Worm (Caenorhabditis elegans) whole organism, L3 larva: Measurements from ENCODE around the gene swsn-4.

Source experiments
- R02D3.7 ChIP-seq: fragments of 150-350 bp; optimal IDR thresholded peaks from 2 replicates; lab custom pipeline; 2014; ENCODE audit warnings: missing biosample characterization, missing genetic modification characterization
- ZK546.5 ChIP-seq: sonication (generic microtip); optimal IDR thresholded peaks from 2 replicates; lab custom pipeline; 2017; ENCODE audit warnings: missing biosample characterization, missing genetic modification characterization
- aly-2 ChIP-seq: fragments of 150-350 bp; optimal IDR thresholded peaks from 2 replicates; lab custom pipeline; 2014; ENCODE audit warnings: missing biosample characterization, missing genetic modification characterization
- ama-1 ChIP-seq: fragments of 150-350 bp; optimal IDR thresholded peaks from 2 replicates; lab custom pipeline; 2018
- ceh-16 ChIP-seq: sonication (generic microtip); optimal IDR thresholded peaks from 2 replicates; lab custom pipeline; 2017; ENCODE audit warnings: missing biosample characterization, missing genetic modification characterization
- ceh-28 ChIP-seq: fragments of 150-350 bp; optimal IDR thresholded peaks from 2 replicates; lab custom pipeline; 2014; ENCODE audit warnings: missing biosample characterization, missing genetic modification reagents, missing genetic modification characterization
- ceh-82 ChIP-seq: fragments of 150-350 bp; optimal IDR thresholded peaks from 2 replicates; lab custom pipeline; 2014; ENCODE audit warnings: missing biosample characterization, missing genetic modification characterization
- ceh-9 ChIP-seq: sonication (generic microtip); optimal IDR thresholded peaks from 2 replicates; lab custom pipeline; 2018; ENCODE audit warnings: missing biosample characterization, missing genetic modification characterization
- daf-12 ChIP-seq: fragments of 150-350 bp; optimal IDR thresholded peaks from 2 replicates; lab custom pipeline; 2014; ENCODE audit warnings: missing biosample characterization, missing genetic modification reagents, missing genetic modification characterization
- egl-27 ChIP-seq: sonication (generic microtip); optimal IDR thresholded peaks from 4 replicates; lab custom pipeline; 2017; ENCODE audit warnings: missing biosample characterization, missing genetic modification reagents, missing genetic modification characterization
- egl-5 ChIP-seq: fragments of 150-350 bp; optimal IDR thresholded peaks from 2 replicates; lab custom pipeline; 2017; ENCODE audit warnings: missing biosample characterization, missing genetic modification reagents, missing genetic modification characterization, inconsistent platforms
- elt-1 ChIP-seq: fragments of 150-350 bp; optimal IDR thresholded peaks from 2 replicates; lab custom pipeline; 2014; ENCODE audit warnings: missing biosample characterization, missing genetic modification characterization
- elt-2 ChIP-seq: sonication (generic microtip); optimal IDR thresholded peaks from 2 replicates; lab custom pipeline; 2016; ENCODE audit warnings: missing genetic modification reagents, mild to moderate bottlenecking, missing genetic modification characterization, missing compliant biosample characterization
- elt-3 ChIP-seq, 3 experiments: fragments of 150-350 bp in 1 of 3; sonication (generic microtip) in 2 of 3; optimal IDR thresholded peaks; 2 replicates in 2 of 3; 4 replicates in 1 of 3; lab custom pipeline; 2014 to 2017; ENCODE audit warnings: missing biosample characterization in 3 of 3, missing genetic modification characterization in 3 of 3
- eor-1 ChIP-seq, 2 experiments: fragments of 150-350 bp; optimal IDR thresholded peaks; 2 replicates each; lab custom pipeline; 2014 to 2018; ENCODE audit warnings: missing biosample characterization in 2 of 2, missing genetic modification characterization in 2 of 2
- fkh-10 ChIP-seq: sonication (generic microtip); optimal IDR thresholded peaks from 2 replicates; lab custom pipeline; 2017; ENCODE audit warnings: missing biosample characterization, missing genetic modification reagents, missing genetic modification characterization
- fkh-2 ChIP-seq: fragments of 150-350 bp; optimal IDR thresholded peaks from 2 replicates; lab custom pipeline; 2014; ENCODE audit warnings: missing biosample characterization, missing genetic modification reagents, missing genetic modification characterization
- hmg-11 ChIP-seq: sonication (generic microtip); optimal IDR thresholded peaks from 2 replicates; lab custom pipeline; 2016; ENCODE audit warnings: missing genetic modification characterization, missing compliant biosample characterization
- jun-1 ChIP-seq: fragments of 150-350 bp; optimal IDR thresholded peaks from 2 replicates; lab custom pipeline; 2014; ENCODE audit warnings: missing biosample characterization, missing genetic modification reagents, missing genetic modification characterization
- lin-39 ChIP-seq: fragments of 150-350 bp; optimal IDR thresholded peaks from 2 replicates; lab custom pipeline; 2018; ENCODE audit warnings: missing biosample characterization, missing genetic modification reagents, missing genetic modification characterization
- lsy-12 ChIP-seq: sonication (generic microtip); optimal IDR thresholded peaks from 2 replicates; lab custom pipeline; 2016; ENCODE audit warnings: mild to moderate bottlenecking, missing genetic modification characterization, missing compliant biosample characterization
- mdl-1 ChIP-seq: fragments of 150-350 bp; optimal IDR thresholded peaks from 2 replicates; lab custom pipeline; 2014; ENCODE audit warnings: missing biosample characterization, missing genetic modification characterization
- mml-1 ChIP-seq: fragments of 150-350 bp; sonication (generic microtip); optimal IDR thresholded peaks from 3 replicates; lab custom pipeline; 2014; ENCODE audit warnings: missing biosample characterization, missing genetic modification characterization
- nfya-1 ChIP-seq: sonication (generic microtip); optimal IDR thresholded peaks from 2 replicates; lab custom pipeline; 2017; ENCODE audit warnings: missing genetic modification characterization, mild to moderate bottlenecking, missing compliant biosample characterization, antibody characterized with exemption, moderate library complexity; ENCODE audit not compliant: insufficient read depth
- nhr-11 ChIP-seq: fragments of 150-350 bp; optimal IDR thresholded peaks from 2 replicates; lab custom pipeline; 2014; ENCODE audit warnings: missing biosample characterization, missing genetic modification characterization
- nhr-12 ChIP-seq: fragments of 150-350 bp; optimal IDR thresholded peaks from 2 replicates; lab custom pipeline; 2014; ENCODE audit warnings: missing biosample characterization, missing genetic modification characterization
- nhr-23 ChIP-seq: fragments of 150-350 bp; optimal IDR thresholded peaks from 2 replicates; lab custom pipeline; 2014; ENCODE audit warnings: missing biosample characterization, missing genetic modification reagents, missing genetic modification characterization
- nhr-237 ChIP-seq: fragments of 150-350 bp; optimal IDR thresholded peaks from 2 replicates; lab custom pipeline; 2014; ENCODE audit warnings: missing biosample characterization, missing genetic modification characterization
- nhr-25 ChIP-seq: sonication (generic microtip); optimal IDR thresholded peaks from 2 replicates; lab custom pipeline; 2017; ENCODE audit warnings: missing biosample characterization, missing genetic modification characterization
- nhr-43 ChIP-seq: sonication (generic microtip); optimal IDR thresholded peaks from 2 replicates; lab custom pipeline; 2016; ENCODE audit warnings: mild to moderate bottlenecking, missing genetic modification characterization, missing compliant biosample characterization; ENCODE audit not compliant: poor library complexity, severe bottlenecking
- nhr-67 ChIP-seq: fragments of 150-350 bp; optimal IDR thresholded peaks from 2 replicates; lab custom pipeline; 2014; ENCODE audit warnings: missing biosample characterization, missing genetic modification characterization
- nhr-76 ChIP-seq: fragments of 150-350 bp; sonication (generic microtip); optimal IDR thresholded peaks from 5 replicates; lab custom pipeline; 2014; ENCODE audit warnings: missing biosample characterization, missing genetic modification characterization
- nhr-77 ChIP-seq: fragments of 150-350 bp; optimal IDR thresholded peaks from 2 replicates; lab custom pipeline; 2014; ENCODE audit warnings: missing biosample characterization, missing genetic modification characterization
- pha-4 ChIP-seq: fragments of 150-350 bp; optimal IDR thresholded peaks from 2 replicates; lab custom pipeline; 2014; ENCODE audit warnings: missing biosample characterization, missing genetic modification reagents, missing genetic modification characterization
- pqm-1 ChIP-seq: fragments of 150-350 bp; optimal IDR thresholded peaks from 2 replicates; lab custom pipeline; 2017; ENCODE audit warnings: missing biosample characterization, missing genetic modification characterization, inconsistent platforms
- sea-2 ChIP-seq: fragments of 150-350 bp; sonication (generic microtip); optimal IDR thresholded peaks from 4 replicates; lab custom pipeline; 2014; ENCODE audit warnings: missing biosample characterization, missing genetic modification reagents, missing genetic modification characterization
- skn-1 ChIP-seq: fragments of 150-350 bp; optimal IDR thresholded peaks from 2 replicates; lab custom pipeline; 2014; ENCODE audit warnings: missing biosample characterization, missing genetic modification characterization
- snpc-4 ChIP-seq: fragments of 150-350 bp; optimal IDR thresholded peaks from 2 replicates; lab custom pipeline; 2014; ENCODE audit warnings: missing biosample characterization, missing genetic modification characterization
- tbx-2 ChIP-seq: sonication (generic microtip); optimal IDR thresholded peaks from 2 replicates; lab custom pipeline; 2016; ENCODE audit warnings: mild to moderate bottlenecking, missing genetic modification characterization, missing compliant biosample characterization
- unc-62 ChIP-seq: fragments of 150-350 bp; sonication (generic microtip); optimal IDR thresholded peaks from 4 replicates; lab custom pipeline; 2014; ENCODE audit warnings: missing biosample characterization, missing genetic modification reagents, missing genetic modification characterization
- zag-1 ChIP-seq: fragments of 150-350 bp; optimal IDR thresholded peaks from 2 replicates; lab custom pipeline; 2014; ENCODE audit warnings: missing biosample characterization, missing genetic modification characterization
- ztf-11 ChIP-seq: fragments of 150-350 bp; optimal IDR thresholded peaks from 2 replicates; lab custom pipeline; 2014; ENCODE audit warnings: missing biosample characterization, missing genetic modification characterization
- ztf-4 ChIP-seq: fragments of 150-350 bp; optimal IDR thresholded peaks from 2 replicates; lab custom pipeline; 2014; ENCODE audit warnings: missing biosample characterization, missing genetic modification characterization

swsn-4 gene

ce11 chrIV:11146962-11147470 is 21.2 kb downstream of the swsn-4 start, which contains the start of gene pigq-1:
TSS of gene pigq-1 (minus strand) at chrIV:11147247.
- no peak for TF ChIP-seq fkh-10 (GFP tag; lab: Kevin White, UChicago)
- peak; percentile 62 for TF ChIP-seq zag-1
- no peak for TF ChIP-seq pqm-1 (tag; lab: Kevin White, UChicago)
- no peak for TF ChIP-seq nhr-77
- TF ChIP-seq jun-1 (tag; lab: Kevin White, UChicago): no peak
- no peak for TF ChIP-seq snpc-4 (tag; lab: Kevin White, UChicago)
- TF ChIP-seq nhr-23 (tag; lab: Kevin White, UChicago): peak; percentile 16
- TF ChIP-seq sea-2 (GFP tag; lab: Kevin White, UChicago): no peak
- no peak for TF ChIP-seq unc-62 (GFP tag; lab: Kevin White, UChicago)
- peak; percentile 46 for TF ChIP-seq ZK546.5
- TF ChIP-seq ztf-4 (tag; lab: Kevin White, UChicago): no peak
- TF ChIP-seq R02D3.7: peak; percentile 49
- TF ChIP-seq pha-4 (tag; lab: Kevin White, UChicago): peak; percentile 25
- no peak for TF ChIP-seq ztf-11 (tag; lab: Kevin White, UChicago)
- TF ChIP-seq elt-2 (tag; lab: Kevin White, UChicago): peak; percentile 19
- peak; percentile 61 for TF ChIP-seq ama-1 (lab: Kevin White, UChicago)
- TF ChIP-seq nhr-43 (tag; lab: Kevin White, UChicago): peak; percentile 67
- TF ChIP-seq elt-1 (tag; lab: Kevin White, UChicago): peak; percentile 17
- peak; percentile 20 for TF ChIP-seq aly-2 (tag; lab: Kevin White, UChicago)
- peak; percentile 65 for TF ChIP-seq lsy-12 (tag; lab: Kevin White, UChicago)
- peak; percentile 17 for TF ChIP-seq nhr-12 (tag; lab: Kevin White, UChicago)
- peak; percentile 49 for TF ChIP-seq tbx-2
- no peak for TF ChIP-seq eor-1 (tag; optimal IDR thresholded peaks at IDR 0.05; lab: Kevin White, UChicago)
- no peak for TF ChIP-seq ceh-82 (tag; lab: Kevin White, UChicago)
- TF ChIP-seq ceh-28: peak; percentile 16
- TF ChIP-seq mdl-1 (tag; lab: Kevin White, UChicago): no peak
- peak; percentile 10 for TF ChIP-seq ceh-16 (tag; lab: Kevin White, UChicago)

- TF ChIP-seq mml-1 (tag; lab: Kevin White, UChicago) (peak; percentile 79), nhr-43 (tag; lab: Kevin White, UChicago) (peak; percentile 20), nhr-67 (tag; lab: Kevin White, UChicago) (no peak), pha-4 (tag; lab: Kevin White, UChicago) (peak; percentile 11), hmg-11 (tag; lab: Kevin White, UChicago) (no peak), ceh-9 (tag; lab: Kevin White, UChicago) (no peak), unc-62 (GFP tag; lab: Kevin White, UChicago) (no peak), ztf-4 (tag; lab: Kevin White, UChicago) (no peak), nhr-25 (tag; lab: Kevin White, UChicago) (no peak), egl-5 (tag; lab: Kevin White, UChicago) (no peak), elt-2 (tag; lab: Kevin White, UChicago) (peak; percentile 25), eor-1 (tag; optimal IDR thresholded peaks at IDR 0.05; lab: Kevin White, UChicago) (no peak), nfya-1 (tag; lab: Kevin White, UChicago) (peak; percentile 27), fkh-10 (GFP tag; lab: Kevin White, UChicago) (no peak), nhr-76 (tag; lab: Kevin White, UChicago) (no peak), nhr-237 (tag; lab: Kevin White, UChicago) (no peak), fkh-2 (tag; lab: Kevin White, UChicago) (no peak), daf-12 (no peak), pqm-1 (tag; lab: Kevin White, UChicago) (peak; percentile 45), snpc-4 (tag; lab: Kevin White, UChicago) (no peak), egl-27 (no peak), ama-1 (lab: Kevin White, UChicago) (peak; percentile 58), nhr-77 (no peak), lin-39 (no peak), nhr-11 (tag; lab: Kevin White, UChicago) (no peak), skn-1 (tag; lab: Kevin White, UChicago) (no peak), aly-2 (tag; lab: Kevin White, UChicago) (no peak), ztf-11 (tag; lab: Kevin White, UChicago) (no peak), R02D3.7 (no peak), elt-1 (tag; lab: Kevin White, UChicago) (no peak), ZK546.5 (no peak), ceh-16 (tag; lab: Kevin White, UChicago) (no peak), elt-3 (tag; optimal IDR thresholded peaks at IDR 0.05; lab: Kevin White, UChicago) (no peak), nhr-12 (tag; lab: Kevin White, UChicago) (no peak), jun-1 (tag; lab: Kevin White, UChicago) (no peak)
These were observed 23.1 kb downstream of the swsn-4 start for ce11 chrIV:11148788-11149366.
